Worm (Caenorhabditis elegans): ENCODE data around the gene srh-78.
A peak's percentile ranks its signal among the peaks of the same experiment; 100 is the strongest.

Gene srh-78

ce11 chrV:265062-265963, 48.4 kb downstream of the srh-78 start:
- TF ChIP-seq cog-1 (tag; optimal IDR thresholded peaks at IDR 0.05), result peak; percentile 54

- TF ChIP-seq flt-1 (GFP tag; IDR thresholded peaks at IDR 0.05) (no peak), med-1 (GFP tag; optimal IDR thresholded peaks at IDR 0.05; ENCODE audit: insufficient read depth) (no peak), klf-2 (GFP tag; conservative IDR thresholded peaks at IDR 0.05) (no peak), ref-1 (GFP tag; conservative IDR thresholded peaks at IDR 0.05) (no peak), tab-1 (GFP tag; IDR thresholded peaks at IDR 0.05) (no peak), T22C8.4 (GFP tag; IDR thresholded peaks at IDR 0.05) (no peak), cog-1 (tag; optimal IDR thresholded peaks at IDR 0.05) (no peak), ztf-29 (GFP tag; IDR thresholded peaks at IDR 0.05) (no peak), ztf-23 (GFP tag; IDR thresholded peaks at IDR 0.05) (no peak)
These were observed 51.1 kb downstream of the srh-78 start, which contains the start of gene lgc-26 for ce11 chrV:268007-268406. lgc-26 (plus strand) TSS chrV:268307.
